Worm (Caenorhabditis elegans): ENCODE measurements around the gene R160.10.

DNA sequence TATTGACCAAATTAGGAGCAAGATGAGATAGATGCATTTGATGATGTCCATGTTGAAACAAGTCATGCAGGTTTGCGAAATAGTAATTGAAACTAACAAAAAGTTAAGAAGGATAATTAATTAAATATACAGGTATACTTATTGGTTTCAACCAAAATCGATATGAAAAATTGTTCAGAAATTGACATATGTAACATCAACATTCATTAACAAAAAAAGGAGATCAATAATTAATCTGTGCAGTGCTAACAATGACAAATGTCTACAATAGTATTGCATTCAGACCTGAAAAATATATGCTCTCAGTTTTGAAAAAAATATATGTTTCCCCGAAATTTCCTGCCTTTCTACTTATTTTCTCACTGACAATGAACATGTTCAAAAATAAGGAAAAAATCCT is 1.5 kb upstream of the R160.10 start, which contains the start of gene R160.4:
- no peak for TF ChIP-seq mdl-1 (tag; optimal IDR thresholded peaks at IDR 0.05)
- no peak for TF ChIP-seq lin-15B (tag; optimal IDR thresholded peaks at IDR 0.05)

Data from whole organism, L3 larva.